Fruit fly (Drosophila melanogaster): ENCODE measurements around the gene Ccm3.

Ccm3 gene

dm6 chr3R:15332994-15333393 is 38.8 kb upstream of the Ccm3 start, which contains the start of the genes Fkbp39 and Cyfip (continued):
- TF ChIP-seq D19B (GFP tag; optimal IDR thresholded peaks at IDR 0.05) (no peak), HLH4C (GFP tag; IDR thresholded peaks at IDR 0.05; ENCODE audit: partially characterized antibody) (peak; percentile 80), h (optimal IDR thresholded peaks at IDR 0.05) (no peak), CG7556 (GFP tag; optimal IDR thresholded peaks at IDR 0.05) (peak; percentile 7), gt (GFP tag; IDR thresholded peaks at IDR 0.05) (no peak), CG31441 (GFP tag; IDR thresholded peaks at IDR 0.05) (no peak), esg (GFP tag; conservative IDR thresholded peaks at IDR 0.05) (no peak), CG43689 (GFP tag; IDR thresholded peaks at IDR 0.05) (no peak), sens (GFP tag) (peak; percentile 91), Opbp (GFP tag; IDR thresholded peaks at IDR 0.05; ENCODE audit: partially characterized antibody) (peak; percentile 83), CG15479 (GFP tag; optimal IDR thresholded peaks at IDR 0.05) (no peak), Camta (GFP tag; optimal IDR thresholded peaks at IDR 0.05) (no peak), MESR4 (GFP tag; optimal IDR thresholded peaks at IDR 0.05) (peak; percentile 94), CG10979 (tag; optimal IDR thresholded peaks at IDR 0.05) (peak; percentile 21), ash1 (GFP tag; optimal IDR thresholded peaks at IDR 0.05) (no peak), lilli (GFP tag; optimal IDR thresholded peaks at IDR 0.05) (peak; percentile 74), eyg (GFP tag; optimal IDR thresholded peaks at IDR 0.05) (no peak), fd96Cb (tag; optimal IDR thresholded peaks at IDR 0.05) (no peak), CG15696 (tag; optimal IDR thresholded peaks at IDR 0.05) (no peak), toy (GFP tag; IDR thresholded peaks at IDR 0.05) (no peak), CG6272 (GFP tag; IDR thresholded peaks at IDR 0.05) (peak; percentile 43; the same call in 1 of the 2 replicates), ssp (GFP tag; IDR thresholded peaks at IDR 0.05) (peak; percentile 31; the same call in 1 of the 2 replicates), CG34376 (GFP tag; optimal IDR thresholded peaks at IDR 0.05) (peak; percentile 15), fu2 (GFP tag; optimal IDR thresholded peaks at IDR 0.05) (peak; percentile 47), CG10543 (GFP tag; optimal IDR thresholded peaks at IDR 0.05) (peak; percentile 44), Ada2b (GFP tag; IDR thresholded peaks at IDR 0.05) (no peak), CG14710 (tag; optimal IDR thresholded peaks at IDR 0.05) (peak; percentile 75), CG8944 (GFP tag; optimal IDR thresholded peaks at IDR 0.05) (peak; percentile 38), grau (tag; optimal IDR thresholded peaks at IDR 0.05) (peak; percentile 48), gfzf (GFP tag; optimal IDR thresholded peaks at IDR 0.05) (peak; percentile 98), CG8281 (tag; optimal IDR thresholded peaks at IDR 0.05) (no peak), zen2 (GFP tag; IDR thresholded peaks at IDR 0.05; ENCODE audit: partially characterized antibody) (peak; percentile 31; the same call in 1 of the 3 replicates), CG18262 (tag; optimal IDR thresholded peaks at IDR 0.05) (no peak), CG17912 (GFP tag; optimal IDR thresholded peaks at IDR 0.05) (peak; percentile 52), slp2 (GFP tag; optimal IDR thresholded peaks at IDR 0.05) (no peak), chm (GFP tag; IDR thresholded peaks at IDR 0.05) (no peak), tin (GFP tag; optimal IDR thresholded peaks at IDR 0.05) (peak; percentile 40), Fer2 (tag; optimal IDR thresholded peaks at IDR 0.05) (no peak), CG16863 (GFP tag; optimal IDR thresholded peaks at IDR 0.05) (peak; percentile 9), kay (GFP tag; optimal IDR thresholded peaks at IDR 0.05) (no peak), Bdp1 (GFP tag; optimal IDR thresholded peaks at IDR 0.05) (peak; percentile 19), maf-S (GFP tag; optimal IDR thresholded peaks at IDR 0.05) (peak; percentile 60), pnt (GFP tag; optimal IDR thresholded peaks at IDR 0.05) (no peak), Deaf1 (tag; optimal IDR thresholded peaks at IDR 0.05) (no peak), trem (tag; optimal IDR thresholded peaks at IDR 0.05) (peak; percentile 80), D19A (tag; optimal IDR thresholded peaks at IDR 0.05) (no peak), jigr1 (GFP tag; IDR thresholded peaks at IDR 0.05) (no peak), CG5180 (GFP tag; optimal IDR thresholded peaks at IDR 0.05) (no peak), prd (optimal IDR thresholded peaks at IDR 0.05) (no peak), prd (GFP tag; IDR thresholded peaks at IDR 0.05) (peak; percentile 46; the same call in 2 of the 3 replicates), hkb (optimal IDR thresholded peaks at IDR 0.05) (no peak), hkb (GFP tag; IDR thresholded peaks at IDR 0.05) (0 out of 2 replicates have a peak, but pooled peaks have one; percentile 13)
